Comparison of ENCODE assay signal across 2 fruit fly cellular contexts in the genomic region with DNA sequence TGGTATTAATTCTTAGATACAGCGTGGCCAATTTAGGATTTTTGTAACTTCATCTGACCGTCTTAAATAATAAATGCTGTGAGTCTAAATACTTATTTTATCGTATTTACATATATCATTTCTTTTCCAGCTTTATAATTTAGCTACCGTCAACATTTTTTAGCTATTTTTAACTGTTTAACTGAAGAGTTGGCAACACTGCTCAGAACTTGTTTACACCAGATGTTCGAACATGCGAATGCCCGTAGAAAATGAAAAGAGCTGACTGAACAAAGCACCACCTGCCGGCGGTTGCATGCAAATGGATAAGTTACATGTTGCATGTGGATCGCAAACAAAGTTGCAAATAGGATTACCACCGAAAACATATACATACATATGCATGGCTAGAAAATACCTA.
TF ChIP-seq lines count a peak whose summit lies in the region.

No protein-coding gene starts in this region.

TF ChIP-seq in whole organism, embryonic, 481 proteins besides CTCF, POLR2A, EP300 and RAD21 (continued from another document and continues in another):
- TF ChIP-seq wor (GFP tag; IDR thresholded peaks at IDR 0.05; lab: Robert Waterston, UW) (no peak), Deaf1 (tag; optimal IDR thresholded peaks at IDR 0.05; lab: Kevin White, UChicago) (no peak), CG6683 (GFP tag; optimal IDR thresholded peaks at IDR 0.05; lab: Kevin White, UChicago) (no peak), Jarid2 (GFP tag; optimal IDR thresholded peaks at IDR 0.05; lab: Kevin White, UChicago) (peak; percentile 18), Taf1 (GFP tag; IDR thresholded peaks at IDR 0.05; lab: Robert Waterston, UW) (no peak), CG11504 (tag; optimal IDR thresholded peaks at IDR 0.05; lab: Kevin White, UChicago) (peak; percentile 87), Fer3 (tag; optimal IDR thresholded peaks at IDR 0.05; lab: Kevin White, UChicago) (no peak), nerfin-1 (tag; optimal IDR thresholded peaks at IDR 0.05; lab: Kevin White, UChicago) (peak; percentile 60), bbx (GFP tag; IDR thresholded peaks at IDR 0.05; lab: Robert Waterston, UW; ENCODE audit: partially characterized antibody) (no peak), Eip74EF (GFP tag; optimal IDR thresholded peaks at IDR 0.05; lab: Kevin White, UChicago) (no peak), HLHmδ (GFP tag; optimal IDR thresholded peaks at IDR 0.05; lab: Kevin White, UChicago) (no peak), Lpt (GFP tag; optimal IDR thresholded peaks at IDR 0.05; lab: Kevin White, UChicago) (no peak), CG3847 (GFP tag; IDR thresholded peaks at IDR 0.05; lab: Robert Waterston, UW) (no peak), pan (optimal IDR thresholded peaks at IDR 0.05; lab: Kevin White, UChicago) (no peak), pan (GFP tag; optimal IDR thresholded peaks at IDR 0.05 in 1 of 2, IDR thresholded peaks at IDR 0.05 in 1 of 2) (no peak), GATAe (GFP tag; conservative IDR thresholded peaks at IDR 0.05; lab: Robert Waterston, UW) (no peak), fd96Cb (tag; optimal IDR thresholded peaks at IDR 0.05; lab: Kevin White, UChicago) (no peak), btn (GFP tag; optimal IDR thresholded peaks at IDR 0.05; lab: Kevin White, UChicago) (no peak), CG12769 (tag; optimal IDR thresholded peaks at IDR 0.05; lab: Kevin White, UChicago) (no peak), CG2199 (GFP tag; IDR thresholded peaks at IDR 0.05; lab: Robert Waterston, UW) (no peak), CG9609 (GFP tag; optimal IDR thresholded peaks at IDR 0.05; lab: Kevin White, UChicago) (no peak), lmd (GFP tag; IDR thresholded peaks at IDR 0.05; lab: Robert Waterston, UW) (no peak), CG14710 (tag; optimal IDR thresholded peaks at IDR 0.05; lab: Kevin White, UChicago) (peak; percentile 5), HLH4C (GFP tag; IDR thresholded peaks at IDR 0.05; lab: Robert Waterston, UW; ENCODE audit: partially characterized antibody) (no peak), CG6654 (GFP tag; optimal IDR thresholded peaks at IDR 0.05; lab: Kevin White, UChicago) (no peak), Xrp1 (GFP tag; IDR thresholded peaks at IDR 0.05; lab: Robert Waterston, UW) (no peak), CG13775 (GFP tag; optimal IDR thresholded peaks at IDR 0.05; lab: Kevin White, UChicago) (no peak), CG3838 (GFP tag; optimal IDR thresholded peaks at IDR 0.05; lab: Kevin White, UChicago) (peak; percentile 98), CG12659 (GFP tag; optimal IDR thresholded peaks at IDR 0.05; lab: Kevin White, UChicago) (peak; percentile 19), CG8388 (GFP tag; optimal IDR thresholded peaks at IDR 0.05; lab: Kevin White, UChicago) (no peak), vvl (GFP tag; IDR thresholded peaks at IDR 0.05; lab: Robert Waterston, UW) (peak; percentile 52), CG8944 (GFP tag; optimal IDR thresholded peaks at IDR 0.05; lab: Kevin White, UChicago) (no peak), ato (GFP tag; IDR thresholded peaks at IDR 0.05; lab: Robert Waterston, UW; ENCODE audit: partially characterized antibody) (no peak), CG3281 (GFP tag; optimal IDR thresholded peaks at IDR 0.05; lab: Kevin White, UChicago) (peak; percentile 30), HLH54F (GFP tag; optimal IDR thresholded peaks at IDR 0.05; lab: Kevin White, UChicago) (no peak), bsh (GFP tag; optimal IDR thresholded peaks at IDR 0.05; lab: Kevin White, UChicago) (no peak), CoRest (tag; optimal IDR thresholded peaks at IDR 0.05; lab: Kevin White, UChicago) (peak; percentile 29), shn (GFP tag; optimal IDR thresholded peaks at IDR 0.05; lab: Kevin White, UChicago) (no peak), otp (GFP tag; IDR thresholded peaks at IDR 0.05; lab: Robert Waterston, UW) (no peak), CG6813 (GFP tag; optimal IDR thresholded peaks at IDR 0.05; lab: Kevin White, UChicago) (no peak), Meics (GFP tag; optimal IDR thresholded peaks at IDR 0.05; lab: Kevin White, UChicago) (no peak), psq (GFP tag; optimal IDR thresholded peaks at IDR 0.05; lab: Kevin White, UChicago) (peak; percentile 16), CG3065 (GFP tag; optimal IDR thresholded peaks at IDR 0.05; lab: Kevin White, UChicago) (no peak), CG10565 (GFP tag; optimal IDR thresholded peaks at IDR 0.05; lab: Kevin White, UChicago) (no peak), mirr (GFP tag; optimal IDR thresholded peaks at IDR 0.05; lab: Kevin White, UChicago) (no peak), CG9932 (GFP tag; IDR thresholded peaks at IDR 0.05; lab: Robert Waterston, UW) (no peak), sug (tag; optimal IDR thresholded peaks at IDR 0.05; lab: Kevin White, UChicago) (no peak), so (GFP tag; IDR thresholded peaks at IDR 0.05; lab: Robert Waterston, UW) (no peak), pb (GFP tag; optimal IDR thresholded peaks at IDR 0.05; lab: Kevin White, UChicago) (no peak), schlank (tag; optimal IDR thresholded peaks at IDR 0.05; lab: Kevin White, UChicago) (no peak), HmgD (GFP tag; optimal IDR thresholded peaks at IDR 0.05; lab: Kevin White, UChicago) (no peak), tup (GFP tag; optimal IDR thresholded peaks at IDR 0.05; lab: Kevin White, UChicago) (no peak), esg (GFP tag; conservative IDR thresholded peaks at IDR 0.05; lab: Robert Waterston, UW) (no peak), CG9727 (GFP tag; optimal IDR thresholded peaks at IDR 0.05; lab: Kevin White, UChicago) (no peak), CG17328 (GFP tag; IDR thresholded peaks at IDR 0.05; lab: Robert Waterston, UW) (no peak; the same call in 1 of the 2 replicates), insv (GFP tag; optimal IDR thresholded peaks at IDR 0.05; lab: Kevin White, UChicago) (no peak), CG8924 (tag; optimal IDR thresholded peaks at IDR 0.05; lab: Kevin White, UChicago) (no peak), CG10366 (GFP tag; IDR thresholded peaks at IDR 0.05; lab: Robert Waterston, UW) (no peak), Usf (GFP tag; optimal IDR thresholded peaks at IDR 0.05; lab: Kevin White, UChicago) (no peak), CG9215 (GFP tag; IDR thresholded peaks at IDR 0.05; lab: Robert Waterston, UW) (no peak), CG2712 (tag; optimal IDR thresholded peaks at IDR 0.05; lab: Kevin White, UChicago) (no peak), B-H2 (GFP tag; optimal IDR thresholded peaks at IDR 0.05; lab: Kevin White, UChicago) (no peak), dati (GFP tag; IDR thresholded peaks at IDR 0.05; lab: Robert Waterston, UW) (no peak), Lim3 (GFP tag; IDR thresholded peaks at IDR 0.05; lab: Robert Waterston, UW) (no peak), CG11723 (GFP tag; optimal IDR thresholded peaks at IDR 0.05; lab: Kevin White, UChicago) (no peak), lola (GFP tag; optimal IDR thresholded peaks at IDR 0.05; lab: Kevin White, UChicago) (no peak), CG6791 (GFP tag; IDR thresholded peaks at IDR 0.05; lab: Robert Waterston, UW; ENCODE audit: partially characterized antibody) (no peak)

TF ChIP-seq in whole organism, prepupa, 60 proteins besides CTCF, POLR2A, EP300 and RAD21 (continued from another document):
- TF ChIP-seq fkh (GFP tag; optimal IDR thresholded peaks at IDR 0.05; lab: Kevin White, UChicago) = peak; percentile 60
- peak; percentile 25 for TF ChIP-seq CG32006 (GFP tag; optimal IDR thresholded peaks at IDR 0.05; lab: Kevin White, UChicago)
- TF ChIP-seq Hr4 (GFP tag; optimal IDR thresholded peaks at IDR 0.05; lab: Kevin White, UChicago) = peak; percentile 11
